Fruit fly (Drosophila melanogaster): ENCODE measurements around the gene CG5139.

- TF ChIP-seq ss (GFP tag; optimal IDR thresholded peaks at IDR 0.05) (no peak), Blimp-1 (GFP tag; optimal IDR thresholded peaks at IDR 0.05) (no peak), Sox15 (GFP tag; optimal IDR thresholded peaks at IDR 0.05) (no peak), CG6854 (GFP tag; optimal IDR thresholded peaks at IDR 0.05) (no peak), Eip78C (GFP tag) (no peak), CG6808 (GFP tag; optimal IDR thresholded peaks at IDR 0.05) (no peak), vri (GFP tag; optimal IDR thresholded peaks at IDR 0.05) (no peak), acj6 (GFP tag; optimal IDR thresholded peaks at IDR 0.05) (no peak), OdsH (GFP tag; optimal IDR thresholded peaks at IDR 0.05) (no peak)
Observed at dm6 chr2L:1177522-1177921, 21.5 kb downstream of the CG5139 start, which contains the start of gene CG4896.
